Fruit fly (Drosophila melanogaster) whole organism, larva: ENCODE data around the gene LysD.
"Not testable (repeated sequence)": the region's sequence is repeated elsewhere in the genome, so short reads cannot be mapped to it uniquely, and the experiment has no call there.

Source experiments
- noc ChIP-seq: fragments of 200-800 bp; sonication (Bioruptor generic); optimal IDR thresholded peaks from 3 replicates; lab custom pipeline; 2019; ENCODE audit warnings: missing biosample characterization, mild to moderate bottlenecking, missing genetic modification characterization, moderate library complexity

The LysD gene

dm6 chr3L:1211096-1211495 lies at the start of gene LysD:
Gene LysD, minus strand, starts transcription at chr3L:1211196.
- no peak for TF ChIP-seq noc (tag; lab: Kevin White, UChicago)

DNA sequence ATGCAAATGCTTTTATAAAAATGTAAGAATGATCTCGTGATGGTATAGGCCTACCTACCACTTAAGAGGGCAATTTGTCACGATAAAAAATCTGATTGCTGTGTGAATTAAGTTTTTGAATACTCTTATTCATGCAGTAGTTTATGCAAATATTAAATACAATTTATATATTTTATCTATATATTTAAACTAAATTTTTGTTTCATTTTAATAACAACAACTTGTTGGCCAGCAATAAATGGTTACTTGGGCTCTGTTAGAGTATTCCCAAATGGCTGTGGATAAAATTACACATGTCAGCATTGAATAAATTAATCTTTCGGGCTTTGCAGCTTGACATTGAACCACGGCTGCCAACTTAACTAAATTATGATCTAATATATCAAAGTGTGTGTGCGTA lies 47.6 kb upstream of the LysD start:
- no peak for TF ChIP-seq noc (tag; lab: Kevin White, UChicago)

DNA sequence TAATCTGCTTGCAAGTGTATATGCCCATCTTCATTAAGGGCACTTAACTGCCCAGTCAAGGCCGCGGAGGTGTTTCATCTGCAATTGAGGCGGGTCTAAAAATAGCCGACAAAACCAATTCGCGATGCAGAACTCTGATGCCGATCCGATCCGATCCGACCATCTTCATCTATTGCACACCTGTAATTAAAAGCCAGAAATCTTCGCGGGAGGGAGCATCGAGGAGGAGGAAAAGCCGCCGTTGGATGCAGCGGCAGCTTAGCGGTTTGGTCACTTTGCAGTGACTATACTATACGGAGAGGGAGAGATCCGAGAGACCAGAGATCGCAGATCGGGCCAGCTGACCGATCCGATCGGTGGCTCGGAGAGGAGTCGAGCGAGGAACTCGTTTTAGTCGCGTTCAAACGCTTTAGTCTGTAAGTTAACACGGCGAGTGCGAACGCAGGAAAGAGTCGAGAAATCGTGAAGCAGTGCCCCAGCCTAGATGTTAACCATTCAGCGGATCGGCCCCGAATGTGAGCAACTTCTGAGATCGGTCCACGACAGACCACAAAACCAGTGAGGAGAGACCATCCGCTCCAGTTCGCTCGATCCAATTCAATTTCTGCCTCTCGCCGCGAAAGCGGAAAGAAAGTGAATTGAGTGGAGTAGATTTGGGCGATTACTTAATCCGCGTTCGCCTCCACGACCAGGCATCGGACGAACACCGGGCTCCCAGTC lies 45.2 kb upstream of the LysD start, which contains the start of gene tfc:
tfc (plus strand) TSS at position 389 of the 720 bp plus-strand sequence.
- no peak for TF ChIP-seq noc (tag; lab: Kevin White, UChicago)

DNA sequence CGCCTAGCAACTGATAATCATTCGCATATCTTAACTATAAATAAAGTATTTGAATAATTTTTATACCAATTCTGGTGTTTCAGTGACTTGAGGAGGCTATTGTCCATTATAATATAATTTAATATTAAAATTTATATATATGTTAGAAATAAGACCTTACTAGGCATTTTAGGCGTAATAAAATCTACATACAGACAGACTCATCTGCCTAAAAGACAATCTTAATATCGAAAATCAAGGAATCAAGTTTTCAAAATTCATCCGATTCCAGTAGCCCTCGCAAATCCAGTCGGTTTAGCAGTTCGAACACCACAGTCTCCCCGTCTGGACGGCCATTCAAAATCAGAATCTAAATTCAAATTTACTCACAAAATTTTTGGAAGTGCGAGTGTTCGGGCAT lies 40.7 kb upstream of the LysD start, which contains the start of the genes CG9130 and CG9133:
CG9130 (plus strand) TSS at position 301 of the 400 bp plus-strand sequence.
CG9133 (plus strand) TSS at position 301 of the 400 bp plus-strand sequence.
- TF ChIP-seq noc (tag; lab: Kevin White, UChicago), result no peak

DNA sequence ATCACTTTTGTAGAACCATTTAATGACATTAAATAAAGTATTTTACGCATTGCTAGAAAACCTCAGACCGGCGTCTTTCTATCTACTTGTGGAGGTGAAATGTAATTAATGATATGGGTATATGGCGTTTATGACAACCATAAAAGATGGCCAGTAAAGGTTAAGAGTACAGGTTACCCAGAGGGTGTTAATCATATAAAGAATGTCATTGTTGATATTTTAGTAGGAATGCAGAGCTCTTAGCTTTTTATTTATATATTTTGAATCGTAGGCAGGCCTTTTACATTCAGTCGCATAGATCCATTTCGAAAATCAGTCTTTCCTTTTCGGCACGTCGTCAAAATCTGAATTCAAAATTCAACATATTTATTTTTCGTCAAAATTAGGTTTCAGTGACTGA lies 39.4 kb upstream of the LysD start, which contains the start of gene Bfc:
Bfc (plus strand) TSS at position 301 of the 400 bp plus-strand sequence.
- TF ChIP-seq noc (tag; lab: Kevin White, UChicago), result no peak

dm6 chr3L:1247627-1248295 lies 36.8 kb upstream of the LysD start, which contains the start of the genes Psf1 and Sac1:
Gene Psf1, minus strand, starts transcription at chr3L:1247677.
Gene Sac1, plus strand, starts transcription at chr3L:1247817.
- no peak for TF ChIP-seq noc (tag; lab: Kevin White, UChicago)

DNA sequence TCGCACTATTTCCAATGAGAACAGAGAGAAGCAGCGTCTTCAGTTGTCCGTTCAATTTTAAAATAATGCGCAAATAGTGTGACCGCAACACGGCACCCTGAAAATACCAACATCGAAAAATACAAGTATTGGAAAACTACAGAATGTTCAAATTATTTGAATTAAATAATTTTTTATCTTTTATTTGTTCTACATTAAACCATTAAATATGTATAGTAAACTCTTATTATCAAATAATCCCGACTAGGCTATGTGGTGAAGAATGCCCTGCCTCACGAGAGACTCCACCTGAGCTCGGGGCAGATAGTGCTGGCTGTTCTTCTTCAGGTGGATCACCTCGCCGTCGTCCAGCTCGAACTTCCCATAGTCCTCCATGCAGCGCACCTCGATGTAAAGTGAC lies 35.8 kb upstream of the LysD start, which contains the start of gene CG32318:
CG32318 (minus strand) TSS at position 101 of the 400 bp plus-strand sequence.
- not testable (repeated sequence) for TF ChIP-seq noc (tag; lab: Kevin White, UChicago)

dm6 chr3L:1245810-1246209 lies 34.8 kb upstream of the LysD start, which contains the start of gene Klp61F:
Gene Klp61F, minus strand, starts transcription at chr3L:1245910.
- not testable (repeated sequence) for TF ChIP-seq noc (tag; lab: Kevin White, UChicago)

DNA sequence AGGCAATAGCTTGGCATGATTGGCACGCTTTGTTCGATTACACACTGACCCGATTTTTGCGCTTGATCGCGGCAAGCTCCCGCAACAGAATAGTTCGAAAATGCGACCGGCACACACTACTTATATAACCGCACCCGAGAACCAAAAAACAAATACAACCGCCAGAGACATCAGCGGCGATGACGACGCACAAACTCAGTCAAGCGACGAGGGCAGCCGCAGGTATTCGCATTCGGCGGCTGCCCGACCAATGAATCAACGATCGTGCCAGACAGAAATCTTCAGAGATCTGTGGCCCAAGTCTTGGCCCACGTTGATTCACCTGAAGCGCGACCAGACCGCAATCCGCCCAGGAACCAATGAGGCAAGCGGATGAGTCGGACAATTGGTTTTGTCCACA lies 27.2 kb upstream of the LysD start, which contains the start of gene CG9192:
CG9192 (minus strand) TSS at position 101 of the 400 bp plus-strand sequence.
- no peak for TF ChIP-seq noc (tag; lab: Kevin White, UChicago)

- no peak for TF ChIP-seq noc (tag; lab: Kevin White, UChicago)
Observed at dm6 chr3L:1235426-1235825, 24.4 kb upstream of the LysD start, which contains the start of gene galene. Gene galene, plus strand, starts transcription at chr3L:1235726.

dm6 chr3L:1233830-1234229 lies 22.8 kb upstream of the LysD start, which contains the start of gene CG33966:
Gene CG33966, plus strand, starts transcription at chr3L:1234130.
- TF ChIP-seq noc (tag; lab: Kevin White, UChicago), result no peak

DNA sequence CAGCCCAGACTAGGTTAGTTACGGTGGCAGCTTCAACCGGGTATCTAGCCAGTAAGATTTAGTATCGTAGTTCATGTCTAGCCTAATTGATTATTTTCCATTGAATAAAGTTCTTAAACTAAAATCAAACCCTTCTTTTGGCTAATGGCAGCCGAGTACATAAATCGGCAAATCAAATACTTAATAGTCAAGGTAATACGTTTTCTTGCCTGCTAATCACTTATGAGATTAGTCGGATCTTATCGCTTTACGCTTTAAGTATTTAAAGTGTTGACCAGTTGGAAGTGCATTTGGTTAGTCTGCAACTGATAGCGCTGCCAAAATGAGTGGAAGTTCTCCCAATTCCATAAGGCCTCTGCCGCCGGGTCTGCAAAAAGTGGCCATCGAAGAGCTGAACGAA lies 21.6 kb upstream of the LysD start, which contains the start of gene CG33965:
CG33965 (plus strand) TSS at position 301 of the 400 bp plus-strand sequence.
- no peak for TF ChIP-seq noc (tag; lab: Kevin White, UChicago)

- TF ChIP-seq noc (tag; lab: Kevin White, UChicago), result no peak
Observed at dm6 chr3L:1227303-1227797, 16.4 kb upstream of the LysD start, which contains the start of gene LysS. Gene LysS, plus strand, starts transcription at chr3L:1227747.

DNA sequence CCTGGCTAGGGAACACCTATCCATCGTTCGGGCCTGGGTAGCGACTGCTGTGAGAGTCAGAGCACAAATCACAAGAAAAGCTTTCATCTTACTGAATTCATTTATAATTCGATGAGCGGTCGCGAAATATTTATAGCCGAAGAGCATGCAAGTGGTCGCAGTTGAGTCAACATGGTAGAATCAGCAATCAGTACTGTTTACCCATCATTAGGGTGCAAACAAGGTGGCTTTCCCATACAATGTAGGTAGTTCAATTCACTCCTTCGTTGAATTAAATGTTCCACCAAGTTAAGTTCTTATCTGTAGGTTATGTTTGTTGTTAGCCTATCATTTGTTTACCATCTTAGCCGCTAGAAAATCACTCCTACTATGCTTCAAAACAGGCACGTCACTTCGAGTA lies 7.6 kb upstream of the LysD start, which contains the start of gene LysP:
LysP (minus strand) TSS at position 101 of the 400 bp plus-strand sequence.
- TF ChIP-seq noc (tag; lab: Kevin White, UChicago), result no peak

- TF ChIP-seq noc (tag; lab: Kevin White, UChicago), result no peak
Observed at dm6 chr3L:1216460-1216859, 5.5 kb upstream of the LysD start.
